Worm (Caenorhabditis elegans): Measurements from ENCODE around the gene T07G12.4.

T07G12.4 gene

ce11 chrIV:10543361-10543760 is 4.9 kb upstream of the T07G12.4 start:
- no peak for TF ChIP-seq unc-62 (GFP tag; optimal IDR thresholded peaks at IDR 0.05)

ce11 chrIV:10542283-10542682 is 3.8 kb upstream of the T07G12.4 start:
- no peak for TF ChIP-seq unc-62 (GFP tag; optimal IDR thresholded peaks at IDR 0.05)

- TF ChIP-seq unc-62 (GFP tag; optimal IDR thresholded peaks at IDR 0.05): no peak
These were observed 4.8 kb downstream of the T07G12.4 start, which contains the start of gene T07G12.3 for ce11 chrIV:10533639-10534038. Gene T07G12.3 (plus strand): TSS chrIV:10533939.

- TF ChIP-seq unc-62 (GFP tag; optimal IDR thresholded peaks at IDR 0.05): no peak
These were observed 7.8 kb downstream of the T07G12.4 start, which contains the start of gene T07G12.2 for ce11 chrIV:10530648-10531047. Gene T07G12.2 (plus strand): TSS chrIV:10530709.

ce11 chrIV:10524095-10524829 is 14.2 kb downstream of the T07G12.4 start, which contains the start of gene C02F4.5:
Gene C02F4.5 (minus strand): TSS chrIV:10524145.
- TF ChIP-seq unc-62 (GFP tag; optimal IDR thresholded peaks at IDR 0.05): no peak

- TF ChIP-seq unc-62 (GFP tag; optimal IDR thresholded peaks at IDR 0.05): no peak
These were observed 17.4 kb downstream of the T07G12.4 start, which contains the start of gene cal-4 for ce11 chrIV:10521106-10521505. Gene cal-4 (plus strand): TSS chrIV:10521406.

- no peak for TF ChIP-seq unc-62 (GFP tag; optimal IDR thresholded peaks at IDR 0.05)
These were observed 19.8 kb downstream of the T07G12.4 start for ce11 chrIV:10518652-10519051.

ce11 chrIV:10515128-10515527 is 23.4 kb downstream of the T07G12.4 start, which contains the start of gene C02F4.4:
Gene C02F4.4 (minus strand): TSS chrIV:10515228.
- TF ChIP-seq unc-62 (GFP tag; optimal IDR thresholded peaks at IDR 0.05): no peak

ce11 chrIV:10513266-10513665 is 25.2 kb downstream of the T07G12.4 start:
- no peak for TF ChIP-seq unc-62 (GFP tag; optimal IDR thresholded peaks at IDR 0.05)

- no peak for TF ChIP-seq unc-62 (GFP tag; optimal IDR thresholded peaks at IDR 0.05)
These were observed 25.7 kb downstream of the T07G12.4 start for ce11 chrIV:10512752-10513151.

ce11 chrIV:10511432-10511831 is 27.1 kb downstream of the T07G12.4 start:
- TF ChIP-seq unc-62 (GFP tag; optimal IDR thresholded peaks at IDR 0.05): no peak

ce11 chrIV:10507586-10507985 is 30.9 kb downstream of the T07G12.4 start:
- no peak for TF ChIP-seq unc-62 (GFP tag; optimal IDR thresholded peaks at IDR 0.05)

ce11 chrIV:10506016-10506415 is 32.5 kb downstream of the T07G12.4 start:
- TF ChIP-seq unc-62 (GFP tag; optimal IDR thresholded peaks at IDR 0.05): no peak

- no peak for TF ChIP-seq unc-62 (GFP tag; optimal IDR thresholded peaks at IDR 0.05)
These were observed 33.5 kb downstream of the T07G12.4 start for ce11 chrIV:10505016-10505415.

- no peak for TF ChIP-seq unc-62 (GFP tag; optimal IDR thresholded peaks at IDR 0.05)
These were observed 34.7 kb downstream of the T07G12.4 start for ce11 chrIV:10503750-10504232.

ce11 chrIV:10502345-10502744 is 36.1 kb downstream of the T07G12.4 start:
- TF ChIP-seq unc-62 (GFP tag; optimal IDR thresholded peaks at IDR 0.05): no peak

ce11 chrIV:10501550-10502240 is 36.8 kb downstream of the T07G12.4 start, which contains the start of gene tax-6:
Gene tax-6 (minus strand): TSS chrIV:10501600.
- no peak for TF ChIP-seq unc-62 (GFP tag; optimal IDR thresholded peaks at IDR 0.05)
